Fruit fly (Drosophila melanogaster) whole organism, embryonic: ENCODE data around the gene Vdup1.

Experiments used
- Abd-B ChIP-seq: fragments of 200-800 bp; sonication (Bioruptor generic); optimal IDR thresholded peaks from 2 replicates; lab custom pipeline; 2018; ENCODE audit warnings: missing biosample characterization, mild to moderate bottlenecking, missing genetic modification characterization, moderate library complexity
- CG10209 ChIP-seq: fragments of 200-800 bp; sonication (Bioruptor generic); optimal IDR thresholded peaks from 3 replicates; lab custom pipeline; 2017; ENCODE audit warnings: missing biosample characterization, mild to moderate bottlenecking, missing genetic modification characterization, missing genetic modification reagents
- CG11696 ChIP-seq: fragments of 200-800 bp; sonication (Bioruptor generic); IDR thresholded peaks from 2 replicates; pipeline ENCODE4 v1.3.6; 2022; ENCODE audit warnings: missing biosample characterization, missing genetic modification characterization
- CG12391 ChIP-seq: fragments of 200-800 bp; sonication (Bioruptor generic); optimal IDR thresholded peaks from 3 replicates; lab custom pipeline; 2018; ENCODE audit warnings: missing biosample characterization, mild to moderate bottlenecking, missing genetic modification characterization, moderate library complexity
- CG12942 ChIP-seq: fragments of 200-800 bp; sonication (Bioruptor generic); optimal IDR thresholded peaks from 3 replicates; lab custom pipeline; 2016; ENCODE audit warnings: missing biosample characterization, missing genetic modification characterization
- CG17802 ChIP-seq: fragments of 200-800 bp; sonication (Bioruptor generic); optimal IDR thresholded peaks from 2 replicates; lab custom pipeline; 2018; ENCODE audit warnings: missing biosample characterization, mild to moderate bottlenecking, missing genetic modification characterization, moderate library complexity
- CG18476 ChIP-seq: fragments of 200-800 bp; sonication (Bioruptor generic); optimal IDR thresholded peaks from 2 replicates; lab custom pipeline; 2016; ENCODE audit warnings: missing biosample characterization, mild to moderate bottlenecking, missing genetic modification characterization
- CG3065 ChIP-seq: fragments of 200-800 bp; sonication (Bioruptor generic); optimal IDR thresholded peaks from 2 replicates; lab custom pipeline; 2016; ENCODE audit warnings: missing biosample characterization, missing genetic modification characterization
- CG32532 ChIP-seq: fragments of 200-800 bp; sonication (Bioruptor generic); IDR thresholded peaks from 2 replicates; pipeline ENCODE4 v1.3.6; 2022; ENCODE audit warnings: missing biosample characterization, missing genetic modification characterization
- CG33213 ChIP-seq: fragments of 200-800 bp; sonication (Bioruptor generic); optimal IDR thresholded peaks from 3 replicates; lab custom pipeline; 2016; ENCODE audit warnings: missing biosample characterization, missing genetic modification characterization
- CG4617 ChIP-seq: fragments of 200-800 bp; sonication (Bioruptor generic); optimal IDR thresholded peaks from 3 replicates; lab custom pipeline; 2016; ENCODE audit warnings: missing biosample characterization, missing genetic modification characterization, borderline replicate concordance
- CG4707 ChIP-seq: fragments of 200-800 bp; sonication (Bioruptor generic); optimal IDR thresholded peaks from 2 replicates; lab custom pipeline; 2018; ENCODE audit warnings: missing biosample characterization, mild to moderate bottlenecking, missing genetic modification characterization, moderate library complexity
- CG5953 ChIP-seq: fragments of 200-800 bp; sonication (Bioruptor generic); IDR thresholded peaks from 2 replicates; pipeline ENCODE4 v1.3.6; 2022; ENCODE audit warnings: missing biosample characterization, missing genetic modification characterization
- CG6791 ChIP-seq: fragments of 200-800 bp; sonication (Bioruptor generic); IDR thresholded peaks from 3 replicates; pipeline ENCODE4 v1.3.6; 2022; ENCODE audit warnings: missing biosample characterization, missing genetic modification characterization; ENCODE audit not compliant: partially characterized antibody
- D19A ChIP-seq: fragments of 200-800 bp; optimal IDR thresholded peaks from 3 replicates; lab custom pipeline; 2019; ENCODE audit warnings: missing biosample characterization, mild to moderate bottlenecking, missing genetic modification characterization, moderate library complexity
- Dip3 ChIP-seq: fragments of 200-800 bp; sonication (Bioruptor generic); optimal IDR thresholded peaks from 3 replicates; lab custom pipeline; 2016; ENCODE audit warnings: missing biosample characterization, missing genetic modification characterization
- Gsc ChIP-seq: fragments of 200-800 bp; sonication (Bioruptor generic); IDR thresholded peaks from 2 replicates; pipeline ENCODE4 v1.3.6; 2022; ENCODE audit warnings: missing biosample characterization, missing genetic modification characterization
- H15 ChIP-seq: fragments of 200-800 bp; sonication (Bioruptor generic); IDR thresholded peaks from 3 replicates; pipeline ENCODE4 v1.3.6; 2022; ENCODE audit warnings: missing biosample characterization, missing genetic modification characterization
- Hmx ChIP-seq: fragments of 200-800 bp; sonication (Bioruptor generic); optimal IDR thresholded peaks from 2 replicates; lab custom pipeline; 2016; ENCODE audit warnings: missing biosample characterization, missing genetic modification characterization
- Hr39 ChIP-seq: fragments of >200 bp; optimal IDR thresholded peaks from 2 replicates; lab custom pipeline; 2017
- Hr51 ChIP-seq, 2 experiments: fragments of 200-800 bp; sonication (Bioruptor generic); optimal IDR thresholded peaks; 2 replicates in 1 of 2; 3 replicates in 1 of 2; lab custom pipeline; 2016 to 2018; ENCODE audit warnings: missing biosample characterization in 2 of 2, missing genetic modification characterization in 2 of 2, mild to moderate bottlenecking in 1 of 2, moderate library complexity in 1 of 2
- Jarid2 ChIP-seq: fragments of 200-800 bp; sonication (Bioruptor generic); optimal IDR thresholded peaks from 3 replicates; lab custom pipeline; 2017; ENCODE audit warnings: mild to moderate bottlenecking, missing biosample characterization, missing genetic modification reagents, missing genetic modification characterization
- MBD-R2 ChIP-seq: fragments of 200-800 bp; sonication (Bioruptor generic); IDR thresholded peaks from 2 replicates; pipeline ENCODE4 v1.3.6; 2022; ENCODE audit warnings: missing biosample characterization, missing genetic modification characterization
- Usf ChIP-seq: fragments of 200-800 bp; sonication (Bioruptor generic); optimal IDR thresholded peaks from 2 replicates; lab custom pipeline; 2017; ENCODE audit warnings: missing genotype, missing biosample characterization, missing genetic modification characterization
- Xrp1 ChIP-seq: fragments of 200-800 bp; sonication (Bioruptor generic); IDR thresholded peaks from 2 replicates; pipeline ENCODE4 v1.3.6; 2022; ENCODE audit warnings: missing biosample characterization, missing genetic modification characterization
- al ChIP-seq: fragments of 200-800 bp; sonication (Bioruptor generic); IDR thresholded peaks from 2 replicates; pipeline ENCODE4 v1.3.6; 2022; ENCODE audit warnings: missing biosample characterization, missing genetic modification characterization
- bcd ChIP-seq: fragments of 200-800 bp; sonication (Bioruptor generic); optimal IDR thresholded peaks from 2 replicates; lab custom pipeline; 2017; ENCODE audit warnings: missing biosample characterization, mild to moderate bottlenecking, missing genetic modification characterization
- bigmax ChIP-seq: fragments of 200-800 bp; sonication (Bioruptor generic); optimal IDR thresholded peaks from 2 replicates; lab custom pipeline; 2018; ENCODE audit warnings: missing biosample characterization, mild to moderate bottlenecking, missing genetic modification characterization
- bsh ChIP-seq, 2 experiments: fragments of 200-800 bp; sonication (Bioruptor generic); optimal IDR thresholded peaks; 2 replicates each; lab custom pipeline; 2017 to 2018; ENCODE audit warnings: mild to moderate bottlenecking in 2 of 2, missing biosample characterization in 2 of 2, missing genetic modification characterization in 2 of 2, moderate library complexity in 1 of 2
- cad ChIP-seq: fragments of >200 bp; optimal IDR thresholded peaks from 2 replicates; lab custom pipeline; 2017; ENCODE audit warnings: missing biosample characterization, missing genetic modification characterization
- eyg ChIP-seq: fragments of 200-800 bp; sonication (Bioruptor generic); optimal IDR thresholded peaks from 3 replicates; lab custom pipeline; 2016; ENCODE audit warnings: missing biosample characterization, missing genetic modification characterization
- gsb ChIP-seq: fragments of 200-800 bp; sonication (Bioruptor generic); IDR thresholded peaks from 2 replicates; pipeline ENCODE4 v1.3.6; 2022; ENCODE audit warnings: missing biosample characterization, missing genetic modification characterization
- inv ChIP-seq: fragments of 200-800 bp; sonication (Bioruptor generic); IDR thresholded peaks from 2 replicates; pipeline ENCODE4 v1.3.6; 2022; ENCODE audit warnings: missing biosample characterization, missing genetic modification characterization; ENCODE audit not compliant: partially characterized antibody
- jigr1 ChIP-seq: fragments of 200-800 bp; sonication (Bioruptor generic); IDR thresholded peaks from 3 replicates; pipeline ENCODE4 v1.3.6; 2022; ENCODE audit warnings: missing biosample characterization, missing genetic modification characterization
- kah ChIP-seq: fragments of 200-800 bp; sonication (Bioruptor generic); optimal IDR thresholded peaks from 2 replicates; lab custom pipeline; 2018; ENCODE audit warnings: missing biosample characterization, mild to moderate bottlenecking, missing genetic modification characterization
- luna ChIP-seq: fragments of 200-800 bp; sonication (Bioruptor generic); optimal IDR thresholded peaks from 2 replicates; lab custom pipeline; 2016; ENCODE audit warnings: missing biosample characterization, missing genetic modification characterization
- mld ChIP-seq: fragments of 200-800 bp; sonication (Bioruptor generic); IDR thresholded peaks from 3 replicates; pipeline ENCODE4 v1.3.6; 2022; ENCODE audit warnings: missing biosample characterization, missing genetic modification characterization; ENCODE audit not compliant: partially characterized antibody
- nau ChIP-seq: fragments of 200-800 bp; sonication (Bioruptor generic); optimal IDR thresholded peaks from 3 replicates; lab custom pipeline; 2017; ENCODE audit warnings: missing biosample characterization, mild to moderate bottlenecking, missing genetic modification characterization, missing genetic modification reagents
- nmo ChIP-seq: fragments of 200-800 bp; sonication (Bioruptor generic); optimal IDR thresholded peaks from 2 replicates; lab custom pipeline; 2018; ENCODE audit warnings: missing biosample characterization, mild to moderate bottlenecking, missing genetic modification characterization, moderate library complexity
- oc ChIP-seq: fragments of 200-800 bp; sonication (Bioruptor generic); optimal IDR thresholded peaks from 2 replicates; lab custom pipeline; 2018; ENCODE audit warnings: missing biosample characterization, mild to moderate bottlenecking, missing genetic modification characterization, moderate library complexity
- rib ChIP-seq: fragments of 200-800 bp; sonication (Bioruptor generic); IDR thresholded peaks from 2 replicates; pipeline ENCODE4 v1.3.6; 2022; ENCODE audit warnings: missing biosample characterization, missing genetic modification characterization
- sim ChIP-seq: fragments of 200-800 bp; sonication (Bioruptor generic); IDR thresholded peaks from 2 replicates; pipeline ENCODE4 v1.3.6; 2022; ENCODE audit warnings: missing biosample characterization, missing genetic modification characterization
- sna ChIP-seq: fragments of 200-800 bp; sonication (Bioruptor generic); IDR thresholded peaks from 2 replicates; pipeline ENCODE4 v1.3.6; 2022; ENCODE audit warnings: missing biosample characterization, missing genetic modification characterization; ENCODE audit not compliant: partially characterized antibody
- tio ChIP-seq: fragments of 200-800 bp; sonication (Bioruptor generic); optimal IDR thresholded peaks from 2 replicates; lab custom pipeline; 2017; ENCODE audit warnings: missing biosample characterization, missing genetic modification characterization, inconsistent platforms
- tna ChIP-seq: fragments of 200-800 bp; sonication (Bioruptor generic); IDR thresholded peaks from 2 replicates; pipeline ENCODE4 v1.3.6; 2022; ENCODE audit warnings: missing biosample characterization, missing genetic modification characterization; ENCODE audit not compliant: partially characterized antibody
- ttk ChIP-seq: fragments of 200-800 bp; sonication (Bioruptor generic); IDR thresholded peaks from 2 replicates; pipeline ENCODE4 v2.1.2; 2022; ENCODE audit warnings: missing biosample characterization, missing genetic modification characterization
- vnd ChIP-seq: fragments of 200-800 bp; sonication (Bioruptor generic); IDR thresholded peaks from 3 replicates; pipeline ENCODE4 v1.3.6; 2022; ENCODE audit warnings: missing biosample characterization, missing genetic modification characterization; ENCODE audit not compliant: partially characterized antibody
- vvl ChIP-seq: fragments of 200-800 bp; sonication (Bioruptor generic); IDR thresholded peaks from 2 replicates; pipeline ENCODE4 v1.3.6; 2022; ENCODE audit warnings: missing biosample characterization, missing genetic modification characterization

Gene Vdup1

dm6 chr3L:223019-223902 lies 44.5 kb upstream of the Vdup1 start, which contains the start of the genes pyx and CG33229 (continued):
- TF ChIP-seq bcd (GFP tag; lab: Kevin White, UChicago) (peak; percentile 86), inv (no peak), MBD-R2 (GFP tag; lab: Robert Waterston, UW) (peak; percentile 51; the same call in 1 of the 2 replicates), Usf (GFP tag; lab: Kevin White, UChicago) (peak; percentile 86), Gsc (GFP tag; lab: Robert Waterston, UW) (no peak; the same call in 1 of the 2 replicates), Hr51 (GFP tag; optimal IDR thresholded peaks at IDR 0.05; lab: Kevin White, UChicago) (peak; percentile 71 to 84), tio (GFP tag; lab: Kevin White, UChicago) (peak; percentile 90), tna (GFP tag; lab: Robert Waterston, UW) (no peak; the same call in 1 of the 2 replicates), CG11696 (GFP tag; lab: Robert Waterston, UW) (peak; percentile 71), vnd (GFP tag; lab: Robert Waterston, UW) (no peak), luna (peak; percentile 38), CG3065 (GFP tag; lab: Kevin White, UChicago) (peak; percentile 44), gsb (GFP tag; lab: Robert Waterston, UW) (peak; percentile 75), CG17802 (tag; lab: Kevin White, UChicago) (peak; percentile 35), rib (GFP tag; lab: Robert Waterston, UW) (no peak; the same call in 1 of the 2 replicates), ttk (peak; percentile 66), H15 (peak; percentile 70; the same call in 1 of the 3 replicates), CG12391 (peak; percentile 87), CG5953 (GFP tag; lab: Robert Waterston, UW) (peak; percentile 69), bsh (GFP tag; optimal IDR thresholded peaks at IDR 0.05; lab: Kevin White, UChicago) (peak; percentile 46 to 75), Hmx (GFP tag; lab: Kevin White, UChicago) (peak; percentile 75), Jarid2 (GFP tag; lab: Kevin White, UChicago) (peak; percentile 27), al (GFP tag; lab: Robert Waterston, UW) (peak; percentile 86), kah (GFP tag; lab: Kevin White, UChicago) (peak; percentile 39), Xrp1 (peak; percentile 59), bigmax (GFP tag; lab: Kevin White, UChicago) (no peak), Abd-B (peak; percentile 91), jigr1 (0 out of 3 replicates have a peak, but pooled peaks have one; percentile 40), sim (peak; percentile 44; the same call in 1 of the 2 replicates), CG4617 (GFP tag; lab: Kevin White, UChicago) (peak; percentile 63), Dip3 (GFP tag; lab: Kevin White, UChicago) (peak; percentile 87), CG4707 (GFP tag; lab: Kevin White, UChicago) (no peak), cad (GFP tag; lab: Kevin White, UChicago) (no peak), Hr39 (lab: Kevin White, UChicago) (no peak), nmo (GFP tag; lab: Kevin White, UChicago) (peak; percentile 91), CG33213 (GFP tag; lab: Kevin White, UChicago) (peak; percentile 31), CG32532 (GFP tag; lab: Robert Waterston, UW) (peak; percentile 93), CG10209 (GFP tag; lab: Kevin White, UChicago) (peak; percentile 85), vvl (GFP tag; lab: Robert Waterston, UW) (peak; percentile 76), D19A (peak; percentile 76), CG12942 (GFP tag; lab: Kevin White, UChicago) (peak; percentile 85), oc (tag; lab: Kevin White, UChicago) (peak; percentile 72), eyg (GFP tag; lab: Kevin White, UChicago) (peak; percentile 48), CG18476 (GFP tag; lab: Kevin White, UChicago) (peak; percentile 100), mld (GFP tag; lab: Robert Waterston, UW) (no peak), nau (GFP tag; lab: Kevin White, UChicago) (no peak), sna (GFP tag; lab: Robert Waterston, UW) (peak; percentile 19; the same call in 1 of the 2 replicates), CG6791 (GFP tag; lab: Robert Waterston, UW) (peak; percentile 34; the same call in 1 of the 3 replicates)
